Fruit fly (Drosophila melanogaster): ENCODE results near the gene Hel89B.

Hel89B gene

DNA sequence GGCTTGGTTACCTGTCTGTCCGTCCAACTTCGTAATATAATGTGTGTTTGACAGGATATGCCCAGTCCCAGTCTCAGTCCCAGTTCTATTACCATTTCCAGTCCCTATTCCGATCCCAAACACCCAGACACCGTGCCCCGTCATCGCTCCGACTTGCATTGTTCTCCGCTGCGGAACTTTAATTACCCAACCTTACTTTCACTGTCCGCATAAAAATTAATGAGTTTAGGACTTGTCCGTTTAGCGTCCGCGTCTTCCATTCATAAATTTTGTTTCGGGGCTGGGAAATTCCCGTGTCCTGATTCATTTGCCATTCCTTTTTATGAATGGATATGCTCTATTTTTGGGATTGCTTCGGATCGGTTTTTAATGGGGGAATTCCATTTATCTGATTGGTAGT is 15.3 kb downstream of the Hel89B start:
- no peak for TF ChIP-seq CG6791 (GFP tag; IDR thresholded peaks at IDR 0.05; ENCODE audit: partially characterized antibody)
- no peak for TF ChIP-seq CG1602 (GFP tag; optimal IDR thresholded peaks at IDR 0.05)
- TF ChIP-seq CG15514 (GFP tag; optimal IDR thresholded peaks at IDR 0.05), result no peak
- no peak for TF ChIP-seq CG12659 (GFP tag; optimal IDR thresholded peaks at IDR 0.05)
- peak in 1 of 2 experiments; percentile 90 for TF ChIP-seq tll (GFP tag; optimal IDR thresholded peaks at IDR 0.05)
- TF ChIP-seq lov (optimal IDR thresholded peaks at IDR 0.05), result no peak
- TF ChIP-seq lov (GFP tag; IDR thresholded peaks at IDR 0.05), result no peak
- no peak for TF ChIP-seq row (GFP tag; IDR thresholded peaks at IDR 0.05)
- TF ChIP-seq D (optimal IDR thresholded peaks at IDR 0.05), result peak; percentile 65
- no peak for TF ChIP-seq D (GFP tag; optimal IDR thresholded peaks at IDR 0.05)
- no peak for TF ChIP-seq CoRest (tag; optimal IDR thresholded peaks at IDR 0.05)
- TF ChIP-seq CG9609 (GFP tag; optimal IDR thresholded peaks at IDR 0.05), result no peak
- TF ChIP-seq cad (GFP tag; optimal IDR thresholded peaks at IDR 0.05), result peak; percentile 80
- TF ChIP-seq Dll (GFP tag; IDR thresholded peaks at IDR 0.05; ENCODE audit: partially characterized antibody), result no peak
- TF ChIP-seq zen (tag; optimal IDR thresholded peaks at IDR 0.05), result peak; percentile 90
- no peak for TF ChIP-seq Sry-δ (GFP tag; optimal IDR thresholded peaks at IDR 0.05)
- TF ChIP-seq Adf1 (GFP tag; IDR thresholded peaks at IDR 0.05), result no peak
- no peak for TF ChIP-seq dmrt99B (tag; optimal IDR thresholded peaks at IDR 0.05)
- no peak for TF ChIP-seq CG10274 (GFP tag; optimal IDR thresholded peaks at IDR 0.05)
- no peak for TF ChIP-seq zfh1 (GFP tag; IDR thresholded peaks at IDR 0.05)
- no peak for TF ChIP-seq abd-A (tag; optimal IDR thresholded peaks at IDR 0.05)

DNA sequence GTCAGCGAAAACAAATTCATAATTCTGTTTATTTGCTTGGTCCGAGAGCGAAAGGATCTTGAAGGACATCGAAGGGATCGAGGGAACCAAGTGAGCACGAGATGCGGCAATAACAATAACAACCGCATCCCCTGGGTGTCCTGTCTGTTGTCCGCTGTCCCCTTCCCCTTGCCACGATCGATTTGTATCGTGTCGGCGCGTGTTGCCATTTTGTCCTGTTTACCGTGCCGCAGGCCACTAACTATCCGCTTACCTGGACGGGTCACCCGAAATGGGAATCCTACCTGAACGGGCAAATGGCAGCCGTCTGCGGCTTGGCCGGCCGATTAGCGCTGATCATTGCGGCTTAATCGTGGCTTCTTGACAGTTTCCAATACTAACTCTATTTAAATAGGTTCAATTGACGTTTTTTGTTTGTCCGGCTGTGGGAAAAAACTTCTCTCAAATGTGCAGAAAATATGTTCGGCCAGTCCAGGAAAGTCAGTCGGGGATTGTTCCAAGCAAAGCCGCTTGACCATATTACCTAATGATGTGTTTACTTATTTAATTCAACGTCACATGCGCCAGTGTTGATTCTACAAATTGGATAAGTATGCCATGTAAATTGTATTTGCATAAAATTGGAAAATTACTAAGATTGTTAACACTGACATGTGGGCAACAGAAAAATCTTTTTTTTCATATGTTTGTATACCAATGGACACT is 16.3 kb downstream of the Hel89B start:
- TF ChIP-seq vfl (GFP tag; optimal IDR thresholded peaks at IDR 0.05), result peak; percentile 2
- no peak for TF ChIP-seq tin (GFP tag; optimal IDR thresholded peaks at IDR 0.05)
- no peak for TF ChIP-seq lola (GFP tag; optimal IDR thresholded peaks at IDR 0.05)
- TF ChIP-seq CG17361 (GFP tag; IDR thresholded peaks at IDR 0.05), result no peak
- no peak for TF ChIP-seq nom (GFP tag; optimal IDR thresholded peaks at IDR 0.05)
- TF ChIP-seq twi (tag; optimal IDR thresholded peaks at IDR 0.05), result peak; percentile 64
- no peak for TF ChIP-seq Drgx (GFP tag; IDR thresholded peaks at IDR 0.05)
- TF ChIP-seq dimm (GFP tag; IDR thresholded peaks at IDR 0.05), result no peak
- TF ChIP-seq D (optimal IDR thresholded peaks at IDR 0.05), result peak; percentile 39
- no peak for TF ChIP-seq D (GFP tag; optimal IDR thresholded peaks at IDR 0.05)
- TF ChIP-seq CG1233 (GFP tag; optimal IDR thresholded peaks at IDR 0.05), result no peak
- TF ChIP-seq kni (GFP tag; optimal IDR thresholded peaks at IDR 0.05), result peak; percentile 30
- peak; percentile 11 for TF ChIP-seq pros (GFP tag; optimal IDR thresholded peaks at IDR 0.05)
- TF ChIP-seq CG15479 (GFP tag; optimal IDR thresholded peaks at IDR 0.05), result peak; percentile 66
- no peak for TF ChIP-seq CG10366 (GFP tag; IDR thresholded peaks at IDR 0.05)
- TF ChIP-seq cad (GFP tag; optimal IDR thresholded peaks at IDR 0.05), result peak; percentile 72
- TF ChIP-seq Kr (GFP tag; optimal IDR thresholded peaks at IDR 0.05), result peak; percentile 6
- TF ChIP-seq CG3281 (GFP tag; optimal IDR thresholded peaks at IDR 0.05), result no peak
- TF ChIP-seq chif (GFP tag; optimal IDR thresholded peaks at IDR 0.05), result no peak
- TF ChIP-seq CG2116 (GFP tag; optimal IDR thresholded peaks at IDR 0.05), result no peak
- peak; percentile 83 for TF ChIP-seq zen (tag; optimal IDR thresholded peaks at IDR 0.05)
- TF ChIP-seq CG4360 (GFP tag; IDR thresholded peaks at IDR 0.05), result 0 out of 2 replicates have a peak, but pooled peaks have one; percentile 7
- no peak for TF ChIP-seq her (GFP tag; optimal IDR thresholded peaks at IDR 0.05)
- peak; percentile 29 for TF ChIP-seq HLHmδ (GFP tag; optimal IDR thresholded peaks at IDR 0.05)
- TF ChIP-seq CG2712 (tag; optimal IDR thresholded peaks at IDR 0.05), result no peak
- TF ChIP-seq tll (GFP tag; optimal IDR thresholded peaks at IDR 0.05), result peak in 1 of 2 experiments; percentile 98
